Fruit fly (Drosophila melanogaster) whole organism, embryonic: Measurements from ENCODE around the gene CG33306.

Source experiments
- ATbp ChIP-seq: fragments of 200-800 bp; sonication (Bioruptor generic); optimal IDR thresholded peaks from 2 replicates; lab custom pipeline; 2017; ENCODE audit warnings: missing biosample characterization, mild to moderate bottlenecking, missing genetic modification characterization, missing genetic modification reagents
- CG12219 ChIP-seq: fragments of 200-800 bp; sonication (Bioruptor generic); optimal IDR thresholded peaks from 3 replicates; lab custom pipeline; 2018; ENCODE audit warnings: missing biosample characterization, mild to moderate bottlenecking, missing genetic modification characterization
- CG8765 ChIP-seq: fragments of 200-800 bp; sonication (Bioruptor generic); IDR thresholded peaks from 2 replicates; pipeline ENCODE4 v1.3.6; 2022; ENCODE audit warnings: missing biosample characterization, missing genetic modification characterization
- Doc3 ChIP-seq: fragments of 200-800 bp; sonication (Bioruptor generic); IDR thresholded peaks from 3 replicates; pipeline ENCODE4 v1.3.6; 2022; ENCODE audit warnings: missing biosample characterization, missing genetic modification characterization; ENCODE audit not compliant: partially characterized antibody
- ac ChIP-seq: fragments of 200-800 bp; sonication (Bioruptor generic); optimal IDR thresholded peaks from 3 replicates; lab custom pipeline; 2017; ENCODE audit warnings: missing biosample characterization, mild to moderate bottlenecking, missing genetic modification characterization
- dpn ChIP-seq, 2 experiments: fragments of 200-800 bp; sonication (Bioruptor generic); optimal IDR thresholded peaks; 3 replicates each; lab custom pipeline; 2016; ENCODE audit warnings: missing biosample characterization in 2 of 2, missing genetic modification characterization in 2 of 2
- zfh2 ChIP-seq: fragments of 200-800 bp; sonication (Bioruptor generic); optimal IDR thresholded peaks from 2 replicates; lab custom pipeline; 2016; ENCODE audit warnings: missing biosample characterization, missing genetic modification characterization

- no peak for TF ChIP-seq ATbp
- TF ChIP-seq Doc3 (GFP tag; lab: Robert Waterston, UW), result no peak
- TF ChIP-seq CG8765 (GFP tag; lab: Robert Waterston, UW), result no peak
- TF ChIP-seq ac, result no peak
- no peak for TF ChIP-seq CG12219 (GFP tag; lab: Kevin White, UChicago)
- TF ChIP-seq zfh2 (GFP tag; lab: Kevin White, UChicago), result no peak
- TF ChIP-seq dpn (GFP tag; optimal IDR thresholded peaks at IDR 0.05; lab: Kevin White, UChicago), result no peak
Observed at dm6 chr2L:13867653-13868052, 24.1 kb upstream of the CG33306 start.
